Worm (Caenorhabditis elegans) whole organism, dauer: ENCODE data around the gene ZK1320.7.

Experiments
- unc-62 ChIP-seq: sonication (generic microtip); optimal IDR thresholded peaks from 2 replicates; lab custom pipeline; 2017; ENCODE audit warnings: missing biosample characterization, missing genetic modification reagents, missing genetic modification characterization

The ZK1320.7 gene

ce11 chrII:9671308-9671707 lies at the start of gene ZK1320.7:
ZK1320.7 (plus strand) TSS chrII:9671608.
- TF ChIP-seq unc-62 (GFP tag; lab: Kevin White, UChicago), result no peak

- TF ChIP-seq unc-62 (GFP tag; lab: Kevin White, UChicago), result no peak
Observed at ce11 chrII:9621913-9622348, 49.5 kb upstream of the ZK1320.7 start.

- TF ChIP-seq unc-62 (GFP tag; lab: Kevin White, UChicago), result no peak
Observed at ce11 chrII:9624110-9624695, 47.2 kb upstream of the ZK1320.7 start, which contains the start of the genes dnj-20 and ZK1307.8. dnj-20 (minus strand) TSS chrII:9624176. ZK1307.8 (plus strand) TSS chrII:9624613.

ce11 chrII:9625930-9626329 lies 45.5 kb upstream of the ZK1320.7 start:
- TF ChIP-seq unc-62 (GFP tag; lab: Kevin White, UChicago), result no peak

- no peak for TF ChIP-seq unc-62 (GFP tag; lab: Kevin White, UChicago)
Observed at ce11 chrII:9636300-9636699, 35.1 kb upstream of the ZK1320.7 start, which contains the start of gene ZK1307.7. ZK1307.7 (plus strand) TSS chrII:9636600.

ce11 chrII:9644438-9644837 lies 27.0 kb upstream of the ZK1320.7 start, which contains the start of gene fzr-1:
fzr-1 (minus strand) TSS chrII:9644466.
- no peak for TF ChIP-seq unc-62 (GFP tag; lab: Kevin White, UChicago)

- no peak for TF ChIP-seq unc-62 (GFP tag; lab: Kevin White, UChicago)
Observed at ce11 chrII:9644940-9645634, 26.3 kb upstream of the ZK1320.7 start.

- TF ChIP-seq unc-62 (GFP tag; lab: Kevin White, UChicago), result no peak
Observed at ce11 chrII:9646122-9646555, 25.3 kb upstream of the ZK1320.7 start.

- TF ChIP-seq unc-62 (GFP tag; lab: Kevin White, UChicago), result no peak
Observed at ce11 chrII:9646928-9647838, 24.2 kb upstream of the ZK1320.7 start, which contains the start of gene sqv-8. sqv-8 (plus strand) TSS chrII:9646978.

ce11 chrII:9649191-9649590 lies 22.2 kb upstream of the ZK1320.7 start, which contains the start of gene ZK1307.9:
ZK1307.9 (plus strand) TSS chrII:9649491.
- TF ChIP-seq unc-62 (GFP tag; lab: Kevin White, UChicago), result no peak

ce11 chrII:9651700-9652099 lies 19.7 kb upstream of the ZK1320.7 start, which contains the start of gene ZK1307.4:
ZK1307.4 (minus strand) TSS chrII:9651800.
- TF ChIP-seq unc-62 (GFP tag; lab: Kevin White, UChicago), result no peak

ce11 chrII:9652919-9653318 lies 18.5 kb upstream of the ZK1320.7 start, which contains the start of gene ZK1307.3:
ZK1307.3 (minus strand) TSS chrII:9653019.
- TF ChIP-seq unc-62 (GFP tag; lab: Kevin White, UChicago), result no peak

ce11 chrII:9653679-9654078 lies 17.7 kb upstream of the ZK1320.7 start, which contains the start of gene ZK1307.2:
ZK1307.2 (minus strand) TSS chrII:9653952.
- TF ChIP-seq unc-62 (GFP tag; lab: Kevin White, UChicago), result no peak

- no peak for TF ChIP-seq unc-62 (GFP tag; lab: Kevin White, UChicago)
Observed at ce11 chrII:9655530-9656139, 15.8 kb upstream of the ZK1320.7 start, which contains the start of gene ZK1307.1. ZK1307.1 (minus strand) TSS chrII:9655580.
